Fruit fly (Drosophila melanogaster): ENCODE measurements around the gene dsb.

Gene dsb

dm6 chr3L:1876215-1876625 lies 33.8 kb downstream of the dsb start, which contains the start of gene dre4 (continued):
- TF ChIP-seq CG18262 (tag; optimal IDR thresholded peaks at IDR 0.05) (peak; percentile 70), Opbp (GFP tag; IDR thresholded peaks at IDR 0.05; ENCODE audit: partially characterized antibody) (peak; percentile 59; the same call in 2 of the 3 replicates), grau (tag; optimal IDR thresholded peaks at IDR 0.05) (peak; percentile 64), sens (GFP tag) (peak; percentile 96), salm (tag; optimal IDR thresholded peaks at IDR 0.05) (peak; percentile 45), Fer2 (tag; optimal IDR thresholded peaks at IDR 0.05) (peak; percentile 5), bsh (GFP tag; optimal IDR thresholded peaks at IDR 0.05) (peak; percentile 19 to 76), Dip2 (GFP tag; IDR thresholded peaks at IDR 0.05) (no peak), YL-1 (GFP tag; optimal IDR thresholded peaks at IDR 0.05) (peak; percentile 68), CG2199 (GFP tag; IDR thresholded peaks at IDR 0.05) (0 out of 3 replicates have a peak, but pooled peaks have one; percentile 50), cas (GFP tag; IDR thresholded peaks at IDR 0.05) (no peak), Trl (optimal IDR thresholded peaks at IDR 0.05) (no peak), Trl (GFP tag; optimal IDR thresholded peaks at IDR 0.05) (peak; percentile 61), kah (GFP tag; optimal IDR thresholded peaks at IDR 0.05) (no peak), stc (GFP tag; IDR thresholded peaks at IDR 0.05) (peak; percentile 45; the same call in 1 of the 2 replicates), Ssrp (tag; optimal IDR thresholded peaks at IDR 0.05) (peak; percentile 54), Kr (GFP tag; optimal IDR thresholded peaks at IDR 0.05) (no peak), odd (GFP tag; optimal IDR thresholded peaks at IDR 0.05) (no peak), corto (GFP tag; optimal IDR thresholded peaks at IDR 0.05) (no peak), zfh2 (GFP tag; optimal IDR thresholded peaks at IDR 0.05) (peak; percentile 65), pum (GFP tag; optimal IDR thresholded peaks at IDR 0.05) (peak; percentile 55), Dref (GFP tag; IDR thresholded peaks at IDR 0.05) (0 out of 2 replicates have a peak, but pooled peaks have one; percentile 22), CG16815 (GFP tag; optimal IDR thresholded peaks at IDR 0.05) (peak; percentile 10), sim (GFP tag; IDR thresholded peaks at IDR 0.05) (no peak), CG5180 (GFP tag; optimal IDR thresholded peaks at IDR 0.05) (no peak), Rx (GFP tag; IDR thresholded peaks at IDR 0.05) (peak; percentile 50), eve (GFP tag; optimal IDR thresholded peaks at IDR 0.05) (no peak), eyg (GFP tag; optimal IDR thresholded peaks at IDR 0.05) (peak; percentile 46), CG11456 (GFP tag; IDR thresholded peaks at IDR 0.05) (0 out of 3 replicates have a peak, but pooled peaks have one; percentile 31), CG3065 (GFP tag; optimal IDR thresholded peaks at IDR 0.05) (peak; percentile 42), B-H1 (GFP tag; IDR thresholded peaks at IDR 0.05) (peak; percentile 49; the same call in 1 of the 3 replicates), gsb-n (tag; optimal IDR thresholded peaks at IDR 0.05) (peak; percentile 72), CG9817 (tag; optimal IDR thresholded peaks at IDR 0.05) (peak; percentile 24), CG1603 (tag; optimal IDR thresholded peaks at IDR 0.05) (peak; percentile 83), h (optimal IDR thresholded peaks at IDR 0.05) (no peak), CG11696 (GFP tag; IDR thresholded peaks at IDR 0.05) (peak; percentile 28; the same call in 1 of the 2 replicates), Sox100B (GFP tag; optimal IDR thresholded peaks at IDR 0.05) (no peak), CG4854 (GFP tag; optimal IDR thresholded peaks at IDR 0.05) (peak; percentile 44), CG12219 (GFP tag; optimal IDR thresholded peaks at IDR 0.05) (peak; percentile 45), NfI (GFP tag; optimal IDR thresholded peaks at IDR 0.05) (peak; percentile 42), Med (GFP tag) (peak; percentile 91), peb (GFP tag; IDR thresholded peaks at IDR 0.05) (no peak), Dek (tag; optimal IDR thresholded peaks at IDR 0.05) (peak; percentile 57), CG11093 (GFP tag; IDR thresholded peaks at IDR 0.05) (no peak), Mrtf (GFP tag; IDR thresholded peaks at IDR 0.05) (peak; percentile 13; the same call in 1 of the 3 replicates), ase (GFP tag; IDR thresholded peaks at IDR 0.05) (no peak; the same call in 2 of the 3 replicates), CG2889 (GFP tag; IDR thresholded peaks at IDR 0.05) (peak; percentile 59; the same call in 1 of the 3 replicates), Bdp1 (GFP tag; optimal IDR thresholded peaks at IDR 0.05) (peak; percentile 54), fd96Cb (tag; optimal IDR thresholded peaks at IDR 0.05) (peak; percentile 62), bab2 (GFP tag; optimal IDR thresholded peaks at IDR 0.05) (peak; percentile 52), Hey (tag; optimal IDR thresholded peaks at IDR 0.05) (no peak)

Data from whole organism, embryonic.